Worm (Caenorhabditis elegans) whole organism, L4 larva: ENCODE data around the gene B0563.7.

Experiments
- F10B5.3 ChIP-seq: sonication (generic microtip); optimal IDR thresholded peaks from 2 replicates; lab custom pipeline; 2016; ENCODE audit warnings: mild to moderate bottlenecking, missing genetic modification characterization, missing compliant biosample characterization
- F49E8.2 ChIP-seq: sonication (generic microtip); optimal IDR thresholded peaks from 2 replicates; lab custom pipeline; 2016; ENCODE audit warnings: missing compliant biosample characterization, mild to moderate bottlenecking, missing genetic modification characterization, borderline replicate concordance
- R02D3.7 ChIP-seq: fragments of 150-350 bp; sonication (generic microtip); optimal IDR thresholded peaks from 3 replicates; lab custom pipeline; 2014; ENCODE audit warnings: missing biosample characterization, missing genetic modification characterization
- T20F7.1 ChIP-seq: fragments of 200-800 bp; sonication (Bioruptor generic); optimal IDR thresholded peaks from 2 replicates; lab custom pipeline; 2018; ENCODE audit warnings: mild to moderate bottlenecking, missing genetic modification characterization, missing compliant biosample characterization
- T26A8.4 ChIP-seq: fragments of 200-800 bp; sonication (Bioruptor generic); IDR thresholded peaks from 2 replicates; pipeline ENCODE4 v1.3.6; 2022; ENCODE audit warnings: missing genetic modification characterization, missing compliant biosample characterization
- aha-1 ChIP-seq: fragments of 150-350 bp; peaks from one replicate; lab custom pipeline; 2014; ENCODE audit warnings: missing biosample characterization, missing genetic modification characterization
- ceh-20 ChIP-seq: fragments of 200-800 bp; sonication (Bioruptor generic); IDR thresholded peaks from 2 replicates; pipeline ENCODE4 v1.3.6; 2022; ENCODE audit warnings: missing genetic modification reagents, missing genetic modification characterization, missing compliant biosample characterization
- ceh-62 ChIP-seq: sonication (generic microtip); optimal IDR thresholded peaks from 2 replicates; lab custom pipeline; 2017; ENCODE audit warnings: missing biosample characterization, missing genetic modification characterization
- ces-1 ChIP-seq: fragments of 150-350 bp; sonication (generic microtip); optimal IDR thresholded peaks from 4 replicates; lab custom pipeline; 2014; ENCODE audit warnings: missing biosample characterization, missing genetic modification reagents, missing genetic modification characterization
- ctbp-1 ChIP-seq: fragments of 200-800 bp; sonication (Bioruptor generic); IDR thresholded peaks from 2 replicates; pipeline ENCODE4 v1.3.6; 2022; ENCODE audit warnings: missing genetic modification reagents, missing genetic modification characterization, missing compliant biosample characterization
- daf-16 ChIP-seq, 3 experiments: sonication (generic microtip); optimal IDR thresholded peaks; 2 replicates each; lab custom pipeline; 2016 to 2017; ENCODE audit warnings: missing genetic modification characterization in 3 of 3, missing genetic modification reagents in 3 of 3, mild to moderate bottlenecking in 2 of 3, missing compliant biosample characterization in 2 of 3, missing biosample characterization in 1 of 3, moderate library complexity in 1 of 3
- dmd-9 ChIP-seq: fragments of 200-800 bp; sonication (Bioruptor generic); IDR thresholded peaks from 2 replicates; pipeline ENCODE4 v1.3.6; 2022; ENCODE audit warnings: missing genetic modification reagents, missing genetic modification characterization, missing compliant biosample characterization
- dpl-1 ChIP-seq: fragments of 150-350 bp; optimal IDR thresholded peaks from 2 replicates; lab custom pipeline; 2014; ENCODE audit warnings: missing biosample characterization, missing genetic modification reagents, missing genetic modification characterization
- dve-1 ChIP-seq: sonication (generic microtip); optimal IDR thresholded peaks from 2 replicates; lab custom pipeline; 2017; ENCODE audit warnings: antibody characterized with exemption, mild to moderate bottlenecking, missing genetic modification characterization, missing compliant biosample characterization; ENCODE audit not compliant: insufficient read depth
- gei-8 ChIP-seq: fragments of 200-800 bp; sonication (Bioruptor generic); optimal IDR thresholded peaks from 2 replicates; lab custom pipeline; 2018; ENCODE audit warnings: mild to moderate bottlenecking, missing genetic modification characterization, missing compliant biosample characterization
- hif-1 ChIP-seq, 2 experiments: sonication (generic microtip); optimal IDR thresholded peaks; 2 replicates each; lab custom pipeline; 2016 to 2017; ENCODE audit warnings: missing compliant biosample characterization in 2 of 2, missing genetic modification characterization in 2 of 2, missing genetic modification reagents in 2 of 2, missing genotype in 2 of 2, mild to moderate bottlenecking in 1 of 2
- hlh-11 ChIP-seq: fragments of 200-800 bp; sonication (Bioruptor generic); optimal IDR thresholded peaks from 2 replicates; lab custom pipeline; 2018; ENCODE audit warnings: mild to moderate bottlenecking, missing genetic modification characterization, missing compliant biosample characterization
- hlh-30 ChIP-seq: sonication (generic microtip); optimal IDR thresholded peaks from 2 replicates; lab custom pipeline; 2017; ENCODE audit warnings: antibody characterized with exemption, mild to moderate bottlenecking, missing genetic modification characterization, missing compliant biosample characterization; ENCODE audit not compliant: insufficient read depth
- lim-7 ChIP-seq: fragments of 200-800 bp; sonication (Bioruptor generic); IDR thresholded peaks from 2 replicates; pipeline ENCODE4 v1.3.6; 2022; ENCODE audit warnings: missing genetic modification characterization, missing compliant biosample characterization
- lin-1 ChIP-seq: fragments of 200-800 bp; sonication (Bioruptor generic); IDR thresholded peaks from 2 replicates; pipeline ENCODE4 v1.3.6; 2022; ENCODE audit warnings: missing genetic modification reagents, missing genetic modification characterization, missing compliant biosample characterization
- lin-29 ChIP-seq: fragments of 200-800 bp; sonication (Bioruptor generic); IDR thresholded peaks from 2 replicates; pipeline ENCODE4 v1.3.6; 2022; ENCODE audit warnings: missing genetic modification reagents, missing genetic modification characterization, missing compliant biosample characterization
- mdl-1 ChIP-seq, 2 experiments: fragments of 150-350 bp in 1 of 2; sonication (generic microtip) in 1 of 2; optimal IDR thresholded peaks; 2 replicates each; lab custom pipeline; 2014 to 2017; ENCODE audit warnings: missing biosample characterization in 2 of 2, missing genetic modification characterization in 2 of 2
- mep-1 ChIP-seq: fragments of 150-350 bp; sonication (generic microtip); optimal IDR thresholded peaks from 3 replicates; lab custom pipeline; 2014; ENCODE audit warnings: missing biosample characterization, missing genetic modification characterization
- mes-2 ChIP-seq: sonication (generic microtip); optimal IDR thresholded peaks from 2 replicates; lab custom pipeline; 2016; ENCODE audit warnings: missing genotype, mild to moderate bottlenecking, missing genetic modification characterization, missing compliant biosample characterization; ENCODE audit not compliant: poor library complexity, severe bottlenecking
- nhr-10 ChIP-seq: fragments of 150-350 bp; optimal IDR thresholded peaks from 2 replicates; lab custom pipeline; 2014; ENCODE audit warnings: missing biosample characterization, missing genetic modification characterization
- nhr-102 ChIP-seq: sonication (generic microtip); optimal IDR thresholded peaks from 2 replicates; lab custom pipeline; 2016; ENCODE audit warnings: mild to moderate bottlenecking, missing genetic modification characterization, moderate library complexity, missing compliant biosample characterization
- nhr-11 ChIP-seq: fragments of 150-350 bp; optimal IDR thresholded peaks from 2 replicates; lab custom pipeline; 2014; ENCODE audit warnings: missing biosample characterization, missing genetic modification characterization
- nhr-111 ChIP-seq: fragments of 200-800 bp; sonication (Bioruptor generic); optimal IDR thresholded peaks from 2 replicates; lab custom pipeline; 2018; ENCODE audit warnings: mild to moderate bottlenecking, missing genetic modification characterization, missing compliant biosample characterization
- nhr-28 ChIP-seq: fragments of 150-350 bp; optimal IDR thresholded peaks from 2 replicates; lab custom pipeline; 2014; ENCODE audit warnings: missing biosample characterization, missing genetic modification characterization
- nhr-42 ChIP-seq: fragments of 200-800 bp; sonication (Bioruptor generic); IDR thresholded peaks from 2 replicates; pipeline ENCODE4 v1.3.6; 2022; ENCODE audit warnings: missing genetic modification characterization, missing compliant biosample characterization
- nhr-77 ChIP-seq: fragments of 150-350 bp; optimal IDR thresholded peaks from 2 replicates; lab custom pipeline; 2014; ENCODE audit warnings: missing biosample characterization, missing genetic modification characterization
- php-3 ChIP-seq: fragments of 200-800 bp; sonication (Bioruptor generic); IDR thresholded peaks from 2 replicates; pipeline ENCODE4 v1.3.6; 2022; ENCODE audit warnings: missing genetic modification reagents, missing genetic modification characterization, missing compliant biosample characterization
- pqm-1 ChIP-seq: sonication (generic microtip); optimal IDR thresholded peaks from 2 replicates; lab custom pipeline; 2017; ENCODE audit warnings: missing biosample characterization, missing genetic modification characterization
- snpc-1.2 ChIP-seq: fragments of 200-800 bp; sonication (Bioruptor generic); IDR thresholded peaks from 2 replicates; pipeline ENCODE4 v1.3.6; 2022; ENCODE audit warnings: missing genetic modification reagents, missing genetic modification characterization, missing compliant biosample characterization
- unc-39 ChIP-seq: sonication (generic microtip); optimal IDR thresholded peaks from 2 replicates; lab custom pipeline; 2017; ENCODE audit warnings: missing biosample characterization, missing genetic modification characterization
- unc-62 ChIP-seq, 3 experiments: fragments of 150-350 bp in 1 of 3; sonication (generic microtip); optimal IDR thresholded peaks in 2 of 3; peaks in 1 of 3; 1 replicate in 1 of 3; 2 replicates in 2 of 3; lab custom pipeline; 2014 to 2017; ENCODE audit warnings: missing biosample characterization in 3 of 3, missing genetic modification characterization in 3 of 3, missing genetic modification reagents in 3 of 3, missing genotype in 1 of 3
- zfp-3 ChIP-seq: fragments of 200-800 bp; sonication (Bioruptor generic); conservative IDR thresholded peaks from 2 replicates; pipeline ENCODE4 v1.3.6; 2022; ENCODE audit warnings: missing genetic modification reagents, missing genetic modification characterization, missing compliant biosample characterization
- ztf-7 ChIP-seq: fragments of 150-350 bp; optimal IDR thresholded peaks from 2 replicates; lab custom pipeline; 2014; ENCODE audit warnings: missing biosample characterization, missing genetic modification characterization

B0563.7 gene

DNA sequence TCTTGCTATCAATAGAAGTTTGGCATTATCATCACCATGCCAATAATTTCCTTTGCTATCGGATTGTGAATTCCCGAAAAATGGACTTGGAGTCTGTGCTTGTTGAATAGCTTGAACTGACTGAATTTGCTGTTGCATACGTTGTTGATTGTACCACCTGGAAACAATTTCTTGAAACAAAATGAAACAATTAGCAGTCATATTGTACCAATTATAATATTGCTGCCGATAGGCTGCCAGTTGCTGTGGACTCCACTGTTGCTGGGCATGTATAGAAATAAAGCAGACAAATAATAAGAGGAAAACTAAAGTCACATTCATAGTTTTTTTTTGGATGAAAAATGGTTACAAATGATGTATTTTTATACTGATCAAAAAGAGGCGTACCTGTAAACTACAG, 12.8 kb upstream of the B0563.7 start, which contains the start of gene B0563.10:
Gene B0563.10 (minus strand): TSS at position 325 of the 400 bp plus-strand sequence.
- no peak for TF ChIP-seq lin-29 (GFP tag; lab: Robert Waterston, UW)
- no peak for TF ChIP-seq nhr-111 (GFP tag; lab: Kevin White, UChicago)
- no peak for TF ChIP-seq T26A8.4 (GFP tag; lab: Robert Waterston, UW)
- TF ChIP-seq F10B5.3 (tag; lab: Kevin White, UChicago) = no peak
- TF ChIP-seq ctbp-1 (GFP tag; lab: Robert Waterston, UW) = no peak
- TF ChIP-seq mep-1 = no peak
- no peak for TF ChIP-seq snpc-1.2
- no peak for TF ChIP-seq ces-1 (GFP tag; lab: Kevin White, UChicago)
- no peak for TF ChIP-seq R02D3.7 (tag; lab: Kevin White, UChicago)
- TF ChIP-seq nhr-11 (tag; lab: Kevin White, UChicago) = no peak
- TF ChIP-seq hif-1 (tag; optimal IDR thresholded peaks at IDR 0.05; lab: Kevin White, UChicago) = no peak
- TF ChIP-seq F49E8.2 (tag; lab: Kevin White, UChicago) = no peak
- no peak for TF ChIP-seq dpl-1 (GFP tag; lab: Kevin White, UChicago)
- no peak for TF ChIP-seq dmd-9 (GFP tag; lab: Robert Waterston, UW)

DNA sequence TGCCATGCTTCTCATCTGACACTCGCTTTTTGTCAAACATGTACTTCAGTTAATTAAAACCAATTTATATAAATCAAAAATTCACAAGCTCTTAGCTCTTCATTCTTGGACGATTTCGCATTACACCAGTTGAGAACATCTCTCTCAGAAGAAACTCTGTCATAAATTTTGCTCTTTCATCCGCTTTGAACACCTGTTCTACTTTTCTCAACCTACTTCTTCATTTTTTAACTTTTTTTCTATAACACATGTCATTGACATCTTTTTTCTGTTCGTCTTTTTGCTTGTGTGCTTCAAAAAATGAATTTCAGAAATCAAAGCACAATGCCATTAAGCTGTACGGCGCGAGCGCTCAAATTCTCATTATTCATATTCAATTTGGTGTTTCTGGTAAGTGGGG, 8.7 kb upstream of the B0563.7 start, which contains the start of gene tsp-11:
Gene tsp-11 (plus strand): TSS at position 301 of the 400 bp plus-strand sequence.
- TF ChIP-seq unc-62 (GFP tag; optimal IDR thresholded peaks at IDR 0.05 in 1 of 2; lab: Kevin White, UChicago) (peak in 1 of 2 experiments; percentile 27), unc-62 (tag; optimal IDR thresholded peaks at IDR 0.05; lab: Kevin White, UChicago) (no peak), aha-1 (tag; lab: Kevin White, UChicago) (peak; percentile 79), ceh-20 (GFP tag; lab: Robert Waterston, UW) (no peak)

DNA sequence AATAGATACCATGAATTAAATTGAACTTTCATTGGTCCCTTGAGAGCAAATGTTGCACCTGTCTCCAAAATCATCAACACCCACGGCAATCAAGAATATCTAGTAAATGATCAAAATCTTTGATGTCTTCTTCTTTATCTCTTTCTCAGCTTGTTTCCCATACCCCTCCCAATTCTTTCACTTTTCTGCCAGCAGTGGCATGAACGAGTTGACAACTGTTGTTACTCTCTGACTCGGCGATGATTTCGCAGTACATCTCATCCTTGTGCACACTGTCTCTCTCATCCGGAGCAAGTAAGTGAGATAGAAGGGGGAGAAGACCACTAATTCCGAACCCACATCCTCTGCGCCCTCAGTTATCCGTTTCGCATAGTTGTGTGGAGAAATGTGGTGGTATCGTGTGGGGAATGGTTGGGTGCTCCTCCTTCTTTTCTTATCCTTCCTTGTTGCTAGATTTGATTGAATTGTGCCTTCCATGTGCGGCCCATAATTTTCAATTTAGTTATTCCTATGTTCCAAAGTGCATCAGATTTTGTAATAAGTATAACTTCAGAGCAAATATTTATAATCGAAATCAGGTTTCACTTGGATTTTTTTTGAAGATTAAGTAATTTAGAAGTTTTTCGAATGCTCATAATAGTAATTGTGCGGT, 7.3 kb upstream of the B0563.7 start:
- TF ChIP-seq nhr-11 (tag; lab: Kevin White, UChicago) = peak; percentile 49
- TF ChIP-seq daf-16 (GFP tag; optimal IDR thresholded peaks at IDR 0.05; lab: Kevin White, UChicago) = peak in 1 of 2 experiments; percentile 46
- TF ChIP-seq daf-16 (tag; optimal IDR thresholded peaks at IDR 0.05; lab: Kevin White, UChicago) = no peak
- peak in 1 of 2 experiments; percentile 91 for TF ChIP-seq unc-62 (GFP tag; optimal IDR thresholded peaks at IDR 0.05 in 1 of 2; lab: Kevin White, UChicago)
- no peak for TF ChIP-seq unc-62 (tag; optimal IDR thresholded peaks at IDR 0.05; lab: Kevin White, UChicago)
- TF ChIP-seq mdl-1 (tag; optimal IDR thresholded peaks at IDR 0.05; lab: Kevin White, UChicago) = no peak
- peak; percentile 81 for TF ChIP-seq aha-1 (tag; lab: Kevin White, UChicago)
- TF ChIP-seq hlh-11 (tag; lab: Kevin White, UChicago) = no peak

DNA sequence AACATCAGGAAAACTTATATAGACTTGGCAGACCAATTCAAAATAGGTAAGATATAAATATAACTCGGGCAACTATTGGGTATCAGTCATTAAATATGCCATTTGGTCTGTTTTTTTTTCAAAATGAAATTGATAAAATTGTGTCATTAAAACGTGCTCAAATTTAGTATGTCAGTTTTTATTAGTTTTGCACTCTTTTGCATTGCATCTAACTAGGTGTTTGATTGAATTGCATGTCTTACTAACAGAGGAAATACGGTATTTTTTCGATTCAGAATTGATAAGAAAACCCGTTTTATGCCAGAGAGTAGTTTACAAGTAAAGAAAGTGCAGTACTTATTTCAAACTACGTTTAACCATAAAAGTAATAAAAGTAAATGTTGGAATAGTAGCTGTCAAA, 1.6 kb upstream of the B0563.7 start:
- TF ChIP-seq mes-2 (tag; lab: Kevin White, UChicago) = no peak
- TF ChIP-seq nhr-10 = no peak
- TF ChIP-seq R02D3.7 (tag; lab: Kevin White, UChicago) = no peak
- no peak for TF ChIP-seq ceh-62
- no peak for TF ChIP-seq dmd-9 (GFP tag; lab: Robert Waterston, UW)
- TF ChIP-seq nhr-77 (tag; lab: Kevin White, UChicago) = peak; percentile 3
- TF ChIP-seq unc-39 = no peak
- TF ChIP-seq T20F7.1 (GFP tag; lab: Kevin White, UChicago) = no peak
- TF ChIP-seq gei-8 (GFP tag; lab: Kevin White, UChicago) = no peak
- no peak for TF ChIP-seq mep-1
- no peak for TF ChIP-seq ztf-7
- TF ChIP-seq php-3 (GFP tag; lab: Robert Waterston, UW) = peak; percentile 95
- TF ChIP-seq lim-7 (GFP tag; lab: Robert Waterston, UW) = no peak
- TF ChIP-seq pqm-1 = peak; percentile 64
- TF ChIP-seq dve-1 = no peak
- TF ChIP-seq nhr-102 (tag; lab: Kevin White, UChicago) = no peak
- no peak for TF ChIP-seq zfp-3 (GFP tag; lab: Robert Waterston, UW)
- peak; percentile 14 for TF ChIP-seq hlh-11 (tag; lab: Kevin White, UChicago)
- TF ChIP-seq lin-1 = no peak
- peak; percentile 66 for TF ChIP-seq nhr-28 (tag; lab: Kevin White, UChicago)
- TF ChIP-seq nhr-42 (GFP tag; lab: Robert Waterston, UW) = no peak
- no peak for TF ChIP-seq hlh-30 (tag; lab: Kevin White, UChicago)
